Worm (Caenorhabditis elegans) whole organism, young adult: ENCODE measurements around the gene Y44F5A.1.

Experiments used
- B0035.1 ChIP-seq: sonication (generic microtip); optimal IDR thresholded peaks from 2 replicates; lab custom pipeline; 2016; ENCODE audit warnings: missing genetic modification characterization, mild to moderate bottlenecking, missing compliant biosample characterization, missing genotype, missing genetic modification reagents
- B0336.3 ChIP-seq: fragments of 200-800 bp; sonication (Bioruptor generic); IDR thresholded peaks from 2 replicates; pipeline ENCODE4 v1.3.6; 2022; ENCODE audit warnings: missing genetic modification characterization, missing compliant biosample characterization
- F22D6.2 ChIP-seq: sonication (generic microtip); optimal IDR thresholded peaks from 2 replicates; lab custom pipeline; 2016; ENCODE audit warnings: mild to moderate bottlenecking, missing genetic modification characterization, missing compliant biosample characterization
- F33H1.4 ChIP-seq: fragments of 200-800 bp; sonication (Bioruptor generic); IDR thresholded peaks from 2 replicates; pipeline ENCODE4 v1.3.6; 2022; ENCODE audit warnings: missing genetic modification reagents, missing genetic modification characterization, missing compliant biosample characterization
- F49E8.2 ChIP-seq: sonication (generic microtip); optimal IDR thresholded peaks from 3 replicates; lab custom pipeline; 2017; ENCODE audit warnings: missing genetic modification characterization, mild to moderate bottlenecking, missing compliant biosample characterization, antibody characterized with exemption, moderate library complexity; ENCODE audit not compliant: insufficient read depth
- F52B5.7 ChIP-seq: sonication (generic microtip); optimal IDR thresholded peaks from 2 replicates; lab custom pipeline; 2016; ENCODE audit warnings: mild to moderate bottlenecking, missing genetic modification characterization, missing compliant biosample characterization
- F55B11.4 ChIP-seq: sonication (generic microtip); optimal IDR thresholded peaks from 2 replicates; lab custom pipeline; 2016; ENCODE audit warnings: missing compliant biosample characterization, missing genetic modification characterization, borderline replicate concordance; ENCODE audit not compliant: insufficient read depth
- F57A8.1 ChIP-seq: fragments of 200-800 bp; sonication (Bioruptor generic); optimal IDR thresholded peaks from 2 replicates; lab custom pipeline; 2018; ENCODE audit warnings: mild to moderate bottlenecking, missing genetic modification characterization, moderate library complexity, missing compliant biosample characterization
- K11D2.4 ChIP-seq: fragments of 200-800 bp; sonication (Bioruptor generic); IDR thresholded peaks from 2 replicates; pipeline ENCODE4 v1.3.6; 2022; ENCODE audit warnings: missing genetic modification reagents, missing genetic modification characterization, missing compliant biosample characterization
- T26A5.8 ChIP-seq: sonication (generic microtip); optimal IDR thresholded peaks from 2 replicates; lab custom pipeline; 2016; ENCODE audit warnings: missing genetic modification characterization, missing compliant biosample characterization
- Y53F4B.3 ChIP-seq: fragments of 200-800 bp; sonication (Bioruptor generic); IDR thresholded peaks from 2 replicates; pipeline ENCODE4 v1.3.6; 2022; ENCODE audit warnings: missing genetic modification reagents, missing genetic modification characterization, missing compliant biosample characterization
- ZK185.1 ChIP-seq: sonication (generic microtip); optimal IDR thresholded peaks from 2 replicates; lab custom pipeline; 2016; ENCODE audit warnings: mild to moderate bottlenecking, missing genetic modification characterization, missing compliant biosample characterization; ENCODE audit not compliant: poor library complexity, severe bottlenecking
- akir-1 ChIP-seq: fragments of 200-800 bp; sonication (Bioruptor generic); optimal IDR thresholded peaks from 2 replicates; lab custom pipeline; 2018; ENCODE audit warnings: mild to moderate bottlenecking, missing genetic modification characterization, moderate library complexity, missing compliant biosample characterization
- aptf-2 ChIP-seq: fragments of 200-800 bp; sonication (Bioruptor generic); conservative IDR thresholded peaks from 2 replicates; pipeline ENCODE4 v1.3.6; 2022; ENCODE audit warnings: missing genetic modification reagents, missing genetic modification characterization, missing compliant biosample characterization
- aptf-3 ChIP-seq: fragments of 200-800 bp; sonication (Bioruptor generic); IDR thresholded peaks from 2 replicates; pipeline ENCODE4 v1.3.6; 2022; ENCODE audit warnings: missing genetic modification characterization, missing compliant biosample characterization
- atf-7 ChIP-seq: sonication (generic microtip); optimal IDR thresholded peaks from 2 replicates; lab custom pipeline; 2017; ENCODE audit warnings: mild to moderate bottlenecking, missing genetic modification characterization, missing compliant biosample characterization
- attf-5 ChIP-seq: fragments of 200-800 bp; sonication (Bioruptor generic); optimal IDR thresholded peaks from 2 replicates; lab custom pipeline; 2018; ENCODE audit warnings: mild to moderate bottlenecking, missing genetic modification characterization, missing compliant biosample characterization
- bed-2 ChIP-seq: fragments of 200-800 bp; sonication (Bioruptor generic); IDR thresholded peaks from 2 replicates; pipeline ENCODE4 v1.3.6; 2022; ENCODE audit warnings: missing genetic modification reagents, missing genetic modification characterization, missing compliant biosample characterization
- cebp-1 ChIP-seq, 2 experiments: fragments of 200-800 bp in 1 of 2; sonication (Bioruptor generic) in 1 of 2; sonication (generic microtip) in 1 of 2; IDR thresholded peaks in 1 of 2; optimal IDR thresholded peaks in 1 of 2; 2 replicates each; pipeline versions ENCODE4 v1.3.6 to Lab custom; 2017 to 2022; ENCODE audit warnings: missing compliant biosample characterization in 2 of 2, missing genetic modification characterization in 2 of 2, mild to moderate bottlenecking in 1 of 2, missing genetic modification reagents in 1 of 2, moderate library complexity in 1 of 2
- ceh-27 ChIP-seq: fragments of 200-800 bp; sonication (Bioruptor generic); optimal IDR thresholded peaks from 2 replicates; lab custom pipeline; 2018; ENCODE audit warnings: mild to moderate bottlenecking, missing genetic modification characterization, moderate library complexity, missing compliant biosample characterization
- chd-7 ChIP-seq: sonication (generic microtip); optimal IDR thresholded peaks from 2 replicates; lab custom pipeline; 2016; ENCODE audit warnings: mild to moderate bottlenecking, missing genetic modification characterization, moderate library complexity, missing compliant biosample characterization
- egl-44 ChIP-seq: fragments of 200-800 bp; sonication (Bioruptor generic); IDR thresholded peaks from 2 replicates; pipeline ENCODE4 v1.3.6; 2022; ENCODE audit warnings: missing genetic modification reagents, missing genetic modification characterization, missing compliant biosample characterization
- ets-4 ChIP-seq: fragments of 200-800 bp; sonication (Bioruptor generic); optimal IDR thresholded peaks from 2 replicates; lab custom pipeline; 2018; ENCODE audit warnings: mild to moderate bottlenecking, missing genetic modification characterization, missing compliant biosample characterization
- hlh-12 ChIP-seq: sonication (generic microtip); optimal IDR thresholded peaks from 2 replicates; lab custom pipeline; 2016; ENCODE audit warnings: missing genetic modification characterization, missing compliant biosample characterization
- hlh-26 ChIP-seq: fragments of 200-800 bp; sonication (Bioruptor generic); conservative IDR thresholded peaks from 2 replicates; pipeline ENCODE4 v1.3.6; 2022; ENCODE audit warnings: missing genetic modification reagents, missing genetic modification characterization, missing compliant biosample characterization
- hmg-1.2 ChIP-seq: fragments of 200-800 bp; sonication (Bioruptor generic); IDR thresholded peaks from 2 replicates; pipeline ENCODE4 v1.3.6; 2022; ENCODE audit warnings: missing genetic modification reagents, missing genetic modification characterization, missing compliant biosample characterization
- let-526 ChIP-seq: fragments of 200-800 bp; sonication (Bioruptor generic); IDR thresholded peaks from 2 replicates; pipeline ENCODE4 v1.3.6; 2022; ENCODE audit warnings: missing genetic modification reagents, missing genetic modification characterization, missing compliant biosample characterization
- let-607 ChIP-seq, 2 experiments: fragments of 200-800 bp in 1 of 2; sonication (Bioruptor generic) in 1 of 2; sonication (generic microtip) in 1 of 2; optimal IDR thresholded peaks; 2 replicates each; lab custom pipeline; 2016 to 2018; ENCODE audit warnings: mild to moderate bottlenecking in 2 of 2, missing compliant biosample characterization in 2 of 2, missing genetic modification characterization in 2 of 2, moderate library complexity in 2 of 2, missing genotype in 1 of 2
- lin-35 ChIP-seq, 3 experiments: fragments of 150-350 bp in 2 of 3; sonication (generic microtip) in 1 of 3; optimal IDR thresholded peaks; 2 replicates each; lab custom pipeline; 2014 to 2018; ENCODE audit warnings: missing biosample characterization in 3 of 3, missing genetic modification characterization in 3 of 3, missing genetic modification reagents in 3 of 3
- lin-40 ChIP-seq: sonication (generic microtip); optimal IDR thresholded peaks from 2 replicates; lab custom pipeline; 2016; ENCODE audit warnings: missing genetic modification characterization, mild to moderate bottlenecking, missing compliant biosample characterization, missing genotype, missing genetic modification reagents
- lin-54 ChIP-seq: fragments of 200-800 bp; sonication (Bioruptor generic); optimal IDR thresholded peaks from 2 replicates; lab custom pipeline; 2018; ENCODE audit warnings: mild to moderate bottlenecking, missing genetic modification characterization, missing compliant biosample characterization
- lir-1 ChIP-seq: fragments of 200-800 bp; sonication (Bioruptor generic); conservative IDR thresholded peaks from 2 replicates; pipeline ENCODE4 v1.3.6; 2022; ENCODE audit warnings: missing genetic modification reagents, missing genetic modification characterization, missing compliant biosample characterization
- madf-10 ChIP-seq: sonication (generic microtip); optimal IDR thresholded peaks from 2 replicates; lab custom pipeline; 2016; ENCODE audit warnings: mild to moderate bottlenecking, missing genetic modification characterization, missing compliant biosample characterization
- mcd-1 ChIP-seq: fragments of 200-800 bp; sonication (Bioruptor generic); IDR thresholded peaks from 2 replicates; pipeline ENCODE4 v1.3.6; 2022; ENCODE audit warnings: missing genetic modification reagents, missing genetic modification characterization, missing compliant biosample characterization
- mes-4 ChIP-seq: sonication (generic microtip); optimal IDR thresholded peaks from 2 replicates; lab custom pipeline; 2016; ENCODE audit warnings: missing genotype, missing genetic modification characterization, missing compliant biosample characterization
- mxl-1 ChIP-seq: sonication (generic microtip); optimal IDR thresholded peaks from 2 replicates; lab custom pipeline; 2016; ENCODE audit warnings: missing genetic modification characterization, missing compliant biosample characterization
- nhr-80 ChIP-seq: sonication (generic microtip); optimal IDR thresholded peaks from 2 replicates; lab custom pipeline; 2016; ENCODE audit warnings: missing genetic modification characterization, missing compliant biosample characterization
- nhr-90 ChIP-seq: sonication (generic microtip); optimal IDR thresholded peaks from 2 replicates; lab custom pipeline; 2016; ENCODE audit warnings: missing genotype, mild to moderate bottlenecking, missing genetic modification characterization, missing compliant biosample characterization
- rcor-1 ChIP-seq: fragments of 200-800 bp; sonication (Bioruptor generic); IDR thresholded peaks from 2 replicates; pipeline ENCODE4 v1.3.6; 2022; ENCODE audit warnings: missing genetic modification reagents, missing genetic modification characterization, missing compliant biosample characterization
- rpc-1 ChIP-seq, 2 experiments: fragments of 150-350 bp in 1 of 2; sonication (generic microtip) in 1 of 2; optimal IDR thresholded peaks; 2 replicates each; lab custom pipeline; 2014 to 2018; ENCODE audit warnings: missing biosample characterization in 1 of 2, missing genetic modification characterization in 1 of 2, missing genetic modification reagents in 1 of 2, missing genotype in 1 of 2
- snpc-1.3 ChIP-seq: sonication (generic microtip); optimal IDR thresholded peaks from 2 replicates; lab custom pipeline; 2017; ENCODE audit warnings: missing genetic modification characterization, mild to moderate bottlenecking, missing compliant biosample characterization, antibody characterized with exemption, moderate library complexity, missing genotype, missing genetic modification reagents; ENCODE audit not compliant: insufficient read depth
- somi-1 ChIP-seq: fragments of 200-800 bp; sonication (Bioruptor generic); optimal IDR thresholded peaks from 2 replicates; lab custom pipeline; 2018; ENCODE audit warnings: mild to moderate bottlenecking, missing genetic modification characterization, missing compliant biosample characterization
- unc-62 ChIP-seq: fragments of 150-350 bp; optimal IDR thresholded peaks from 2 replicates; lab custom pipeline; 2014; ENCODE audit warnings: missing biosample characterization, missing genetic modification reagents, missing genetic modification characterization
- ztf-18 ChIP-seq: sonication (generic microtip); optimal IDR thresholded peaks from 2 replicates; lab custom pipeline; 2016; ENCODE audit warnings: missing genotype, mild to moderate bottlenecking, missing genetic modification characterization, missing compliant biosample characterization
- ztf-26 ChIP-seq: sonication (generic microtip); optimal IDR thresholded peaks from 2 replicates; lab custom pipeline; 2017; ENCODE audit warnings: missing genetic modification characterization, missing compliant biosample characterization
- ztf-3 ChIP-seq: fragments of 200-800 bp; sonication (Bioruptor generic); optimal IDR thresholded peaks from 2 replicates; lab custom pipeline; 2018; ENCODE audit warnings: mild to moderate bottlenecking, missing genetic modification characterization, missing compliant biosample characterization
- ztf-6 ChIP-seq: fragments of 200-800 bp; sonication (Bioruptor generic); IDR thresholded peaks from 2 replicates; pipeline ENCODE4 v1.3.6; 2022; ENCODE audit warnings: missing genetic modification reagents, missing genetic modification characterization, missing compliant biosample characterization

Gene Y44F5A.1

ce11 chrIII:4284732-4285165, 37.3 kb upstream of the Y44F5A.1 start:
- peak; percentile 63; the same call in 1 of the 2 replicates for TF ChIP-seq egl-44 (GFP tag; lab: Robert Waterston, UW)
- peak; percentile 14 for TF ChIP-seq F22D6.2 (tag; lab: Kevin White, UChicago)
- 0 out of 2 replicates have a peak, but pooled peaks have one; percentile 29 for TF ChIP-seq lir-1
- TF ChIP-seq lin-54 (GFP tag; lab: Kevin White, UChicago), result peak; percentile 32
- TF ChIP-seq hlh-12 (tag; lab: Kevin White, UChicago), result no peak
- TF ChIP-seq T26A5.8 (tag; lab: Kevin White, UChicago), result no peak
- TF ChIP-seq F55B11.4 (tag; lab: Kevin White, UChicago), result no peak
- peak; percentile 40 for TF ChIP-seq ets-4 (GFP tag; lab: Kevin White, UChicago)
- TF ChIP-seq mes-4, result no peak
- TF ChIP-seq lin-40 (tag; lab: Kevin White, UChicago), result peak; percentile 77
- peak; percentile 76 for TF ChIP-seq B0336.3 (GFP tag; lab: Robert Waterston, UW)
- TF ChIP-seq lin-35 (GFP tag; optimal IDR thresholded peaks at IDR 0.05; lab: Kevin White, UChicago), result no peak
- TF ChIP-seq snpc-1.3 (tag; lab: Kevin White, UChicago), result no peak
- peak; percentile 51 for TF ChIP-seq chd-7 (tag; lab: Kevin White, UChicago)
- no peak for TF ChIP-seq F49E8.2
- no peak for TF ChIP-seq aptf-3 (GFP tag; lab: Robert Waterston, UW)
- TF ChIP-seq K11D2.4 (GFP tag; lab: Robert Waterston, UW), result peak; percentile 75
- peak; percentile 54 for TF ChIP-seq nhr-90
- no peak for TF ChIP-seq cebp-1 (GFP tag; IDR thresholded peaks at IDR 0.05; lab: Robert Waterston, UW)
- peak; percentile 77 for TF ChIP-seq cebp-1 (tag; optimal IDR thresholded peaks at IDR 0.05; lab: Kevin White, UChicago)
- TF ChIP-seq mcd-1, result peak; percentile 61
- TF ChIP-seq bed-2 (GFP tag; lab: Robert Waterston, UW), result no peak
- peak; percentile 83 for TF ChIP-seq hmg-1.2
- TF ChIP-seq Y53F4B.3 (GFP tag; lab: Robert Waterston, UW), result no peak
- peak; percentile 88 for TF ChIP-seq nhr-80
- peak; percentile 85 for TF ChIP-seq attf-5 (GFP tag; lab: Kevin White, UChicago)
- TF ChIP-seq ztf-3, result no peak
- TF ChIP-seq rcor-1 (GFP tag; lab: Robert Waterston, UW), result 0 out of 2 replicates have a peak, but pooled peaks have one; percentile 10
- TF ChIP-seq madf-10 (tag; lab: Kevin White, UChicago), result peak; percentile 64
- TF ChIP-seq F33H1.4 (GFP tag; lab: Robert Waterston, UW), result no peak
- no peak for TF ChIP-seq F52B5.7
- no peak for TF ChIP-seq rpc-1 (optimal IDR thresholded peaks at IDR 0.05; lab: Kevin White, UChicago)
- no peak for TF ChIP-seq rpc-1 (tag; optimal IDR thresholded peaks at IDR 0.05; lab: Kevin White, UChicago)
- peak; percentile 77 for TF ChIP-seq atf-7 (tag; lab: Kevin White, UChicago)
- no peak for TF ChIP-seq akir-1 (GFP tag; lab: Kevin White, UChicago)
- peak; percentile 75 for TF ChIP-seq ztf-26 (tag; lab: Kevin White, UChicago)
- no peak for TF ChIP-seq ZK185.1 (tag; lab: Kevin White, UChicago)
- no peak for TF ChIP-seq mxl-1 (tag; lab: Kevin White, UChicago)
- no peak for TF ChIP-seq F57A8.1 (GFP tag; lab: Kevin White, UChicago)
- no peak for TF ChIP-seq ztf-6
- 0 out of 2 replicates have a peak, but pooled peaks have one; percentile 60 for TF ChIP-seq let-526 (GFP tag; lab: Robert Waterston, UW)
- peak; percentile 35 for TF ChIP-seq unc-62
- TF ChIP-seq aptf-2 (GFP tag; lab: Robert Waterston, UW), result no peak
- peak; percentile 55 to 58 for TF ChIP-seq let-607 (tag; optimal IDR thresholded peaks at IDR 0.05; lab: Kevin White, UChicago)
- TF ChIP-seq B0035.1 (tag; lab: Kevin White, UChicago), result no peak
- TF ChIP-seq ceh-27 (GFP tag; lab: Kevin White, UChicago), result peak; percentile 51
- TF ChIP-seq ztf-18, result peak; percentile 21
- TF ChIP-seq hlh-26 (GFP tag; lab: Robert Waterston, UW), result no peak
- TF ChIP-seq somi-1 (GFP tag; lab: Kevin White, UChicago), result peak; percentile 75
